Worm (Caenorhabditis elegans) whole organism, L4/young adult: ENCODE results near the gene cwp-5.

ENCODE experiments used
- W03F9.2 ChIP-seq: fragments of 150-350 bp; optimal IDR thresholded peaks from 2 replicates; lab custom pipeline; 2014; ENCODE audit warnings: missing biosample characterization, missing genetic modification characterization
- dao-5 ChIP-seq: sonication (generic microtip); optimal IDR thresholded peaks from 2 replicates; lab custom pipeline; 2016; ENCODE audit warnings: missing genotype, missing genetic modification characterization, moderate library complexity, missing compliant biosample characterization
- him-1 ChIP-seq: sonication (generic microtip); optimal IDR thresholded peaks from 2 replicates; lab custom pipeline; 2016; ENCODE audit warnings: missing genotype, missing genetic modification reagents, missing genetic modification characterization, missing compliant biosample characterization

- TF ChIP-seq him-1 (tag; lab: Kevin White, UChicago) = no peak
- TF ChIP-seq dao-5 (tag; lab: Kevin White, UChicago) = no peak
- TF ChIP-seq W03F9.2 (tag; lab: Kevin White, UChicago) = no peak
Observed at ce11 chrX:13232259-13232658, 42.5 kb upstream of the cwp-5 start, which contains the start of gene bgnt-1.5.
